Fruit fly (Drosophila melanogaster) whole organism, embryonic: ENCODE results near the gene CG15196.

Experiments used
- Aef1 ChIP-seq: fragments of 200-800 bp; sonication (Bioruptor generic); IDR thresholded peaks from 3 replicates; pipeline ENCODE4 v1.3.6; 2022; ENCODE audit warnings: missing biosample characterization, missing genetic modification characterization
- CG10462 ChIP-seq: fragments of 200-800 bp; sonication (Bioruptor generic); optimal IDR thresholded peaks from 2 replicates; lab custom pipeline; 2016; ENCODE audit warnings: missing biosample characterization, missing genetic modification characterization
- CG11085 ChIP-seq: fragments of 200-800 bp; sonication (Bioruptor generic); IDR thresholded peaks from 2 replicates; pipeline ENCODE4 v1.3.6; 2022; ENCODE audit warnings: missing biosample characterization, missing genetic modification characterization
- CG1233 ChIP-seq: fragments of 200-800 bp; sonication (Bioruptor generic); optimal IDR thresholded peaks from 4 replicates; lab custom pipeline; 2018; ENCODE audit warnings: missing biosample characterization, mild to moderate bottlenecking, missing genetic modification characterization
- CG14667 ChIP-seq: fragments of 200-800 bp; sonication (Bioruptor generic); IDR thresholded peaks from 2 replicates; pipeline ENCODE4 v1.3.6; 2022; ENCODE audit warnings: missing biosample characterization, missing genetic modification characterization
- CG15073 ChIP-seq: fragments of 200-800 bp; sonication (Bioruptor generic); optimal IDR thresholded peaks from 2 replicates; lab custom pipeline; 2016; ENCODE audit warnings: missing biosample characterization, missing genetic modification characterization
- CG17385 ChIP-seq: fragments of 200-800 bp; sonication (Bioruptor generic); optimal IDR thresholded peaks from 3 replicates; lab custom pipeline; 2018; ENCODE audit warnings: missing biosample characterization, mild to moderate bottlenecking, missing genetic modification characterization
- CG1832 ChIP-seq: fragments of 200-800 bp; sonication (Bioruptor generic); optimal IDR thresholded peaks from 2 replicates; lab custom pipeline; 2017; ENCODE audit warnings: missing biosample characterization, mild to moderate bottlenecking, missing genetic modification characterization, inconsistent platforms
- CG18619 ChIP-seq: fragments of 200-800 bp; sonication (Bioruptor generic); optimal IDR thresholded peaks from 3 replicates; lab custom pipeline; 2017; ENCODE audit warnings: missing biosample characterization, mild to moderate bottlenecking, missing genetic modification characterization
- CG2712 ChIP-seq: fragments of 200-800 bp; optimal IDR thresholded peaks from 3 replicates; lab custom pipeline; 2019; ENCODE audit warnings: missing biosample characterization, mild to moderate bottlenecking, missing genetic modification characterization, moderate library complexity
- CG4360 ChIP-seq: fragments of 200-800 bp; sonication (Bioruptor generic); IDR thresholded peaks from 2 replicates; pipeline ENCODE4 v1.3.6; 2022; ENCODE audit warnings: missing biosample characterization, missing genetic modification characterization
- CG6254 ChIP-seq: fragments of 200-800 bp; sonication (Bioruptor generic); optimal IDR thresholded peaks from 3 replicates; lab custom pipeline; 2017; ENCODE audit warnings: mild to moderate bottlenecking, missing biosample characterization, missing genetic modification reagents, missing genetic modification characterization
- CG6854 ChIP-seq: fragments of 200-800 bp; sonication (Bioruptor generic); optimal IDR thresholded peaks from 3 replicates; lab custom pipeline; 2017; ENCODE audit warnings: missing biosample characterization, mild to moderate bottlenecking, missing genetic modification characterization
- CG9437 ChIP-seq: fragments of 200-800 bp; sonication (Bioruptor generic); optimal IDR thresholded peaks from 2 replicates; lab custom pipeline; 2018; ENCODE audit warnings: missing biosample characterization, mild to moderate bottlenecking, missing genetic modification characterization
- CG9797 ChIP-seq: fragments of 200-800 bp; sonication (Bioruptor generic); optimal IDR thresholded peaks from 3 replicates; lab custom pipeline; 2018; ENCODE audit warnings: missing biosample characterization, mild to moderate bottlenecking, missing genetic modification characterization
- CG9817 ChIP-seq: fragments of 200-800 bp; sonication (Bioruptor generic); optimal IDR thresholded peaks from 2 replicates; lab custom pipeline; 2018; ENCODE audit warnings: missing biosample characterization, mild to moderate bottlenecking, missing genetic modification characterization, moderate library complexity
- CG9932 ChIP-seq: fragments of 200-800 bp; sonication (Bioruptor generic); IDR thresholded peaks from 2 replicates; pipeline ENCODE4 v1.3.6; 2022; ENCODE audit warnings: missing biosample characterization, missing genetic modification characterization
- D19B ChIP-seq: fragments of 200-800 bp; sonication (Bioruptor generic); optimal IDR thresholded peaks from 2 replicates; lab custom pipeline; 2017; ENCODE audit warnings: missing biosample characterization, mild to moderate bottlenecking, missing genetic modification characterization
- Dek ChIP-seq: fragments of 200-800 bp; sonication (Bioruptor generic); optimal IDR thresholded peaks from 3 replicates; lab custom pipeline; 2019; ENCODE audit warnings: missing biosample characterization, mild to moderate bottlenecking, missing genetic modification characterization, moderate library complexity
- Hr78 ChIP-seq, 2 experiments: fragments of 200-800 bp in 1 of 2; fragments of >200 bp in 1 of 2; sonication (Bioruptor generic) in 1 of 2; optimal IDR thresholded peaks; 2 replicates each; lab custom pipeline; 2017 to 2019; ENCODE audit warnings: missing biosample characterization in 2 of 2, missing genetic modification characterization in 2 of 2, mild to moderate bottlenecking in 1 of 2, moderate library complexity in 1 of 2
- Optix ChIP-seq: fragments of 200-800 bp; sonication (Bioruptor generic); IDR thresholded peaks from 3 replicates; pipeline ENCODE4 v1.3.6; 2022; ENCODE audit warnings: missing biosample characterization, missing genetic modification characterization
- Pdp1 ChIP-seq, 2 experiments: fragments of 200-800 bp; sonication (Bioruptor generic); optimal IDR thresholded peaks; 3 replicates each; lab custom pipeline; 2016; ENCODE audit warnings: missing biosample characterization in 2 of 2, missing genetic modification characterization in 2 of 2, mild to moderate bottlenecking in 1 of 2, moderate library complexity in 1 of 2
- Sox100B ChIP-seq: fragments of 200-800 bp; sonication (Bioruptor generic); optimal IDR thresholded peaks from 3 replicates; lab custom pipeline; 2018; ENCODE audit warnings: missing biosample characterization, mild to moderate bottlenecking, missing genetic modification characterization
- Stat92E ChIP-seq, 3 experiments: fragments of >200 bp in 2 of 3; fragments of 200-800 bp in 1 of 3; sonication (Bioruptor generic) in 1 of 3; optimal IDR thresholded peaks; 2 replicates each; lab custom pipeline; 2017 to 2019; ENCODE audit warnings: missing biosample characterization in 3 of 3, missing genetic modification characterization in 3 of 3, mild to moderate bottlenecking in 1 of 3, moderate library complexity in 1 of 3
- Trl ChIP-seq, 3 experiments: fragments of >200 bp in 2 of 3; fragments of 200-800 bp in 1 of 3; sonication (Bioruptor generic) in 1 of 3; optimal IDR thresholded peaks; 2 replicates in 1 of 3; 3 replicates in 2 of 3; lab custom pipeline; 2016 to 2017; ENCODE audit warnings: missing biosample characterization in 1 of 3, missing genetic modification characterization in 1 of 3
- abd-A ChIP-seq: fragments of 200-800 bp; sonication (Bioruptor generic); optimal IDR thresholded peaks from 3 replicates; lab custom pipeline; 2019; ENCODE audit warnings: missing biosample characterization, mild to moderate bottlenecking, missing genetic modification characterization, moderate library complexity
- az2 ChIP-seq: fragments of 200-800 bp; sonication (Bioruptor generic); optimal IDR thresholded peaks from 3 replicates; lab custom pipeline; 2016; ENCODE audit warnings: missing biosample characterization, missing genetic modification characterization
- bigmax ChIP-seq: fragments of 200-800 bp; sonication (Bioruptor generic); optimal IDR thresholded peaks from 2 replicates; lab custom pipeline; 2018; ENCODE audit warnings: missing biosample characterization, mild to moderate bottlenecking, missing genetic modification characterization
- corto ChIP-seq: fragments of 200-800 bp; sonication (Bioruptor generic); optimal IDR thresholded peaks from 2 replicates; lab custom pipeline; 2016; ENCODE audit warnings: missing biosample characterization, mild to moderate bottlenecking, missing genetic modification characterization, moderate library complexity
- crol ChIP-seq: fragments of 200-800 bp; sonication (Bioruptor generic); IDR thresholded peaks from 2 replicates; pipeline ENCODE4 v1.3.6; 2022; ENCODE audit warnings: missing biosample characterization, missing genetic modification characterization
- fd3F ChIP-seq: fragments of 200-800 bp; sonication (Bioruptor generic); optimal IDR thresholded peaks from 2 replicates; lab custom pipeline; 2018; ENCODE audit warnings: missing biosample characterization, mild to moderate bottlenecking, missing genetic modification characterization, moderate library complexity
- gcm ChIP-seq: fragments of 200-800 bp; sonication (Bioruptor generic); optimal IDR thresholded peaks from 2 replicates; lab custom pipeline; 2019; ENCODE audit warnings: missing biosample characterization, mild to moderate bottlenecking, missing genetic modification characterization, moderate library complexity
- ham ChIP-seq: fragments of 200-800 bp; sonication (Bioruptor generic); IDR thresholded peaks from 2 replicates; pipeline ENCODE4 v1.3.6; 2022; ENCODE audit warnings: missing biosample characterization, missing genetic modification characterization
- kah ChIP-seq: fragments of 200-800 bp; sonication (Bioruptor generic); optimal IDR thresholded peaks from 2 replicates; lab custom pipeline; 2018; ENCODE audit warnings: missing biosample characterization, mild to moderate bottlenecking, missing genetic modification characterization
- lbe ChIP-seq: fragments of 200-800 bp; sonication (Bioruptor generic); optimal IDR thresholded peaks from 2 replicates; lab custom pipeline; 2016; ENCODE audit warnings: missing biosample characterization, mild to moderate bottlenecking, missing genetic modification characterization
- nerfin-2 ChIP-seq: fragments of 200-800 bp; sonication (Bioruptor generic); IDR thresholded peaks from 2 replicates; pipeline ENCODE4 v1.3.6; 2022; ENCODE audit warnings: missing biosample characterization, missing genetic modification characterization; ENCODE audit not compliant: partially characterized antibody
- ranshi ChIP-seq: fragments of 200-800 bp; sonication (Bioruptor generic); IDR thresholded peaks from 2 replicates; pipeline ENCODE4 v1.3.6; 2022; ENCODE audit warnings: missing biosample characterization, missing genetic modification characterization
- sens ChIP-seq: fragments of 200-800 bp; sonication (Bioruptor generic); peaks from one replicate; lab custom pipeline; 2016; ENCODE audit warnings: missing biosample characterization, missing genetic modification characterization
- slp2 ChIP-seq: fragments of 200-800 bp; sonication (Bioruptor generic); optimal IDR thresholded peaks from 2 replicates; lab custom pipeline; 2016; ENCODE audit warnings: missing biosample characterization, missing genetic modification characterization
- tin ChIP-seq: fragments of 200-800 bp; sonication (Bioruptor generic); optimal IDR thresholded peaks from 3 replicates; lab custom pipeline; 2016; ENCODE audit warnings: missing biosample characterization, missing genetic modification characterization
- vfl ChIP-seq: fragments of 200-800 bp; sonication (Bioruptor generic); optimal IDR thresholded peaks from 2 replicates; lab custom pipeline; 2016; ENCODE audit warnings: missing biosample characterization, missing genetic modification characterization

CG15196 gene

dm6 chrX:11452846-11453391 lies 43.2 kb downstream of the CG15196 start (continued):
- peak; percentile 47 for TF ChIP-seq fd3F
- TF ChIP-seq CG11085, result peak; percentile 63
- peak; percentile 39 for TF ChIP-seq D19B (GFP tag; lab: Kevin White, UChicago)
- peak; percentile 44 for TF ChIP-seq CG9817 (tag; lab: Kevin White, UChicago)
- no peak for TF ChIP-seq Stat92E (GFP tag; optimal IDR thresholded peaks at IDR 0.05; lab: Kevin White, UChicago)
- TF ChIP-seq Sox100B (GFP tag; lab: Kevin White, UChicago), result peak; percentile 50
- TF ChIP-seq CG14667 (GFP tag; lab: Robert Waterston, UW), result peak; percentile 73
- no peak for TF ChIP-seq ham (GFP tag; lab: Robert Waterston, UW)
- peak; percentile 77 for TF ChIP-seq CG1233
- peak; percentile 58 for TF ChIP-seq CG18619 (GFP tag; lab: Kevin White, UChicago)
- peak; percentile 76 to 86 for TF ChIP-seq Pdp1 (GFP tag; optimal IDR thresholded peaks at IDR 0.05; lab: Kevin White, UChicago)
- TF ChIP-seq abd-A (tag; lab: Kevin White, UChicago), result no peak
- TF ChIP-seq az2 (GFP tag; lab: Kevin White, UChicago), result peak; percentile 66
- peak; percentile 59 for TF ChIP-seq gcm (GFP tag; lab: Kevin White, UChicago)
- TF ChIP-seq Hr78 (GFP tag; optimal IDR thresholded peaks at IDR 0.05; lab: Kevin White, UChicago), result peak in 1 of 2 experiments; percentile 45
- TF ChIP-seq Dek (tag; lab: Kevin White, UChicago), result peak; percentile 37
- no peak for TF ChIP-seq Trl (optimal IDR thresholded peaks at IDR 0.05; lab: Kevin White, UChicago)
- TF ChIP-seq Trl (GFP tag; optimal IDR thresholded peaks at IDR 0.05; lab: Kevin White, UChicago), result peak; percentile 88
- peak; percentile 83 for TF ChIP-seq ranshi (GFP tag; lab: Robert Waterston, UW)
- peak; percentile 33 for TF ChIP-seq CG9437 (GFP tag; lab: Kevin White, UChicago)
- TF ChIP-seq CG1832, result peak; percentile 58
- peak; percentile 55 for TF ChIP-seq CG6254 (GFP tag; lab: Kevin White, UChicago)
- TF ChIP-seq kah (GFP tag; lab: Kevin White, UChicago), result peak; percentile 56
- peak; percentile 57 for TF ChIP-seq vfl (GFP tag; lab: Kevin White, UChicago)
- TF ChIP-seq CG9797 (GFP tag; lab: Kevin White, UChicago), result no peak
- TF ChIP-seq bigmax (GFP tag; lab: Kevin White, UChicago), result no peak
- TF ChIP-seq corto (GFP tag; lab: Kevin White, UChicago), result peak; percentile 49
- peak; percentile 66 for TF ChIP-seq CG9932 (GFP tag; lab: Robert Waterston, UW)
- TF ChIP-seq CG6854 (GFP tag; lab: Kevin White, UChicago), result peak; percentile 37
- TF ChIP-seq lbe, result no peak
- TF ChIP-seq CG10462 (GFP tag; lab: Kevin White, UChicago), result no peak
- TF ChIP-seq CG15073, result peak; percentile 9
- peak; percentile 79 for TF ChIP-seq Optix
- peak; percentile 65 for TF ChIP-seq tin (GFP tag; lab: Kevin White, UChicago)

DNA sequence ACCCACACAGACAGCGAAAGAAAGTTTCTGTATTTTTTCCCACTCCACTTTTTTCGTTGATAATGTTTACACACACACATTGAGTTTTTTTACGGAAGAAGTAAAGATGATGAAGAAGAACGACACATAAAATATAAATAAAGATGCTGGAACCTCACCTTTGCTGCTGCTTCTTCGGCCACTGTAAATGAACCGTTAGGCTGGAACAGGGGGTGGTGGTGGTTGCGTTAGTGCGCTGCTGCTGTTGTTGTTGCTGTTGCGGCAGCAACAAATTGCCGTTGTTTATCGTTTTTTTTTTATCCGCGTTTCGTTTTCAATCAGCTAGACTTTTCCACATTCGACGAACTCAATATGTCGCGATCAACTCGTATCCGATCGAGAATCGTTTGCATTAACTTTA lies 43.9 kb downstream of the CG15196 start:
- TF ChIP-seq CG4360 (GFP tag; lab: Robert Waterston, UW) (peak; percentile 60), slp2 (GFP tag; lab: Kevin White, UChicago) (no peak), bigmax (GFP tag; lab: Kevin White, UChicago) (no peak), sens (peak; percentile 50), CG17385 (GFP tag; lab: Kevin White, UChicago) (peak; percentile 80), crol (GFP tag; lab: Robert Waterston, UW) (peak; percentile 72), CG2712 (peak; percentile 3), nerfin-2 (GFP tag; lab: Robert Waterston, UW) (no peak), Aef1 (GFP tag; lab: Robert Waterston, UW) (0 out of 3 replicates have a peak, but pooled peaks have one; percentile 16)
